Worm (Caenorhabditis elegans) whole organism, early embryonic: ENCODE data around the gene F26F4.6.
A peak's percentile ranks its signal among the peaks of the same experiment; 100 is the strongest.

Experiments
- B0310.2 ChIP-seq: sonication (generic microtip); optimal IDR thresholded peaks from 2 replicates; lab custom pipeline; 2016; ENCODE audit warnings: mild to moderate bottlenecking, missing genetic modification characterization, missing compliant biosample characterization
- F13C5.2 ChIP-seq: sonication (generic microtip); optimal IDR thresholded peaks from 2 replicates; lab custom pipeline; 2017; ENCODE audit warnings: mild to moderate bottlenecking, missing genetic modification characterization, inconsistent platforms, missing compliant biosample characterization
- aly-1 ChIP-seq: sonication (generic microtip); optimal IDR thresholded peaks from 2 replicates; lab custom pipeline; 2016; ENCODE audit warnings: missing genetic modification characterization, missing compliant biosample characterization
- ama-1 ChIP-seq: fragments of 150-350 bp; optimal IDR thresholded peaks from 2 replicates; lab custom pipeline; 2014
- ceh-13 ChIP-seq: fragments of 200-800 bp; sonication (Bioruptor generic); optimal IDR thresholded peaks from 2 replicates; lab custom pipeline; 2018; ENCODE audit warnings: mild to moderate bottlenecking, missing genetic modification characterization, missing compliant biosample characterization
- ceh-36 ChIP-seq: sonication (generic microtip); optimal IDR thresholded peaks from 2 replicates; lab custom pipeline; 2016; ENCODE audit warnings: missing genetic modification characterization, inconsistent platforms, missing compliant biosample characterization
- ets-7 ChIP-seq: sonication (generic microtip); optimal IDR thresholded peaks from 2 replicates; lab custom pipeline; 2016; ENCODE audit warnings: missing genotype, missing genetic modification characterization, missing compliant biosample characterization
- flt-1 ChIP-seq: fragments of 200-800 bp; sonication (Bioruptor generic); IDR thresholded peaks from 2 replicates; pipeline ENCODE4 v1.3.6; 2022; ENCODE audit warnings: missing genetic modification characterization, missing compliant biosample characterization
- hmbx-1 ChIP-seq: sonication (generic microtip); optimal IDR thresholded peaks from 2 replicates; lab custom pipeline; 2016; ENCODE audit warnings: mild to moderate bottlenecking, missing genetic modification characterization, missing compliant biosample characterization
- hmg-4 ChIP-seq: fragments of 200-800 bp; sonication (Bioruptor generic); optimal IDR thresholded peaks from 2 replicates; lab custom pipeline; 2018; ENCODE audit warnings: mild to moderate bottlenecking, missing genetic modification characterization, missing compliant biosample characterization
- hnd-1 ChIP-seq: sonication (generic microtip); optimal IDR thresholded peaks from 2 replicates; lab custom pipeline; 2016; ENCODE audit warnings: missing genetic modification characterization, missing compliant biosample characterization
- pes-1 ChIP-seq: fragments of 200-800 bp; sonication (Bioruptor generic); IDR thresholded peaks from 2 replicates; pipeline ENCODE4 v1.3.6; 2022; ENCODE audit warnings: missing genetic modification reagents, missing genetic modification characterization, missing compliant biosample characterization
- scrt-1 ChIP-seq: fragments of 200-800 bp; sonication (Bioruptor generic); IDR thresholded peaks from 2 replicates; pipeline ENCODE4 v1.3.6; 2022; ENCODE audit warnings: missing genetic modification characterization, missing compliant biosample characterization
- sea-1 ChIP-seq: fragments of 200-800 bp; sonication (Bioruptor generic); conservative IDR thresholded peaks from 2 replicates; pipeline ENCODE4 v1.3.6; 2022; ENCODE audit warnings: missing genetic modification characterization, missing compliant biosample characterization
- tbx-11 ChIP-seq: fragments of 200-800 bp; sonication (Bioruptor generic); IDR thresholded peaks from 2 replicates; pipeline ENCODE4 v1.3.6; 2022; ENCODE audit warnings: missing genetic modification characterization, missing compliant biosample characterization
- tbx-37 ChIP-seq: fragments of 200-800 bp; sonication (Bioruptor generic); conservative IDR thresholded peaks from 2 replicates; pipeline ENCODE4 v1.3.6; 2022; ENCODE audit warnings: missing genetic modification reagents, missing genetic modification characterization, missing compliant biosample characterization
- tra-4 ChIP-seq: sonication (generic microtip); optimal IDR thresholded peaks from 2 replicates; lab custom pipeline; 2017; ENCODE audit warnings: missing genetic modification characterization, missing compliant biosample characterization

F26F4.6 gene

ce11 chrIII:4910956-4911355, 17.5 kb upstream of the F26F4.6 start, which contains the start of gene F26F4.2:
F26F4.2 (plus strand) TSS chrIII:4911256.
- no peak for TF ChIP-seq ama-1 (lab: Kevin White, UChicago)
- no peak for TF ChIP-seq pes-1
- TF ChIP-seq aly-1 = no peak
- TF ChIP-seq tra-4 (tag; lab: Kevin White, UChicago) = no peak
- no peak for TF ChIP-seq scrt-1 (GFP tag; lab: Robert Waterston, UW)
- TF ChIP-seq ceh-13 = no peak
- no peak for TF ChIP-seq ets-7
- no peak for TF ChIP-seq tbx-37 (GFP tag; lab: Robert Waterston, UW)
- TF ChIP-seq hnd-1 (tag; lab: Kevin White, UChicago) = no peak
- no peak for TF ChIP-seq F13C5.2 (tag; lab: Kevin White, UChicago)
- TF ChIP-seq flt-1 (GFP tag; lab: Robert Waterston, UW) = no peak
- TF ChIP-seq ceh-36 (tag; lab: Kevin White, UChicago) = no peak
- TF ChIP-seq sea-1 = no peak
- TF ChIP-seq tbx-11 (GFP tag; lab: Robert Waterston, UW) = no peak
- TF ChIP-seq B0310.2 (tag; lab: Kevin White, UChicago) = no peak
- TF ChIP-seq hmg-4 = no peak
- TF ChIP-seq hmbx-1 = no peak

DNA sequence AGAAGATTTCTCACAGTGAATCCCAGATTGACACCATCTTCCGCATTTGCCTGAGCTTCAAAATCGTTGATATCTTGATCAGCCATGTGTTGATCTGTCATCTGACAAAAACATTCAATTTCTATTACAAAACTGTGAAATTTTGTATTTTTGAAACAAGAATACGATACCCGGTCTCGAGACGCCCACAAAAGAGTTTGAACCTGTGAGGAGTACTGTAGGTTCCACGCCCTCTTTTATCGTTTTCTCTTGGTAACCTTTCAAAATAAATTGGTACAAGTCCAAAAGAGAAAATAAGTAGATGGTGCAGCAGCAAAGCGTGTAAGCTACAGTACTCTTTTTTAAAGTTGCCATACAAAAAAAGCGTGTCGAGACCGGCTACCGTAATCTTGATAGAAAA, 16.5 kb upstream of the F26F4.6 start, which contains the start of gene F26F4.12:
F26F4.12 (minus strand) TSS at position 101 of the 400 bp plus-strand sequence.
- TF ChIP-seq B0310.2 (tag; lab: Kevin White, UChicago) (no peak), pes-1 (no peak)

DNA sequence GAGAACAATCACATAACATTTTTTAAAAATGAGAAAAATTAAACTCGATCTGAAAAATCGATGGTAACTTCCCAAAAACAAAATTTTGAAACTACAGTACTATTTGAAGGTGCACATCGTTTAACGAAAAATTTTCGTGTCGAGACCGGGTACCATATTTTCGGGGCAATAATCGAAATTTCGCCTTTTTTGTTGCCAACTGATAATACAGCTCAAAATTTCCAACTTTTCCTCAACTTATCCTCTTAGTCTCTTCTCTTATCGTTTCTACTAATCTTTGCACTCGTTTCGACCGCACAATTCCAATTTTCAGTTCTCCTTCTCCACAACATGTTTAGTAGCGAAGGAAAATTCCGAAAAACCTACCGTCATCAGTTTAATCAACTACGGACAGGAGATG, 13.5 kb upstream of the F26F4.6 start, which contains the start of gene rom-1:
rom-1 (plus strand) TSS at position 301 of the 400 bp plus-strand sequence.
- TF ChIP-seq B0310.2 (tag; lab: Kevin White, UChicago) = no peak

DNA sequence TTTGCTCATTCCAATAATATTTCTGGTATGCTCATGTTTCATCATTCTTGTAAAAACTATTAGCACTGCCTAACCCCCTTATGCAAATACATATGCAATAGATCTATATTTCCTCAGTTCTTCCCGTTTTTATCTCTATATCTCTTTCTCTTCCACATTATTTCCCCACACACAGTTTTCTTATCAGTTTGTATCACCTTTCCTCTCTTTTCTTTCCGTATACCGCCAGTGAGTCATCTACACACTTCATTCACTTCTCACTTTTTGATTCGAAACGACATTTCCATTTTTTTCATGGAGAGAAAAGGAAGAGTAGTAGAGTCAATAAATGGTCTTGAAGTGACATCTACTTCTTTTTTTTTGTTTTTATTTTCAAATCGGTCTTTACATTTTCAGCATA, 12.9 kb upstream of the F26F4.6 start:
- TF ChIP-seq scrt-1 (GFP tag; lab: Robert Waterston, UW) (no peak), F13C5.2 (tag; lab: Kevin White, UChicago) (no peak), hnd-1 (tag; lab: Kevin White, UChicago) (no peak), tra-4 (tag; lab: Kevin White, UChicago) (no peak), sea-1 (no peak), ceh-13 (no peak)

ce11 chrIII:4905405-4905804, 12.0 kb upstream of the F26F4.6 start, which contains the start of gene F26F4.8:
F26F4.8 (minus strand) TSS chrIII:4905473.
- TF ChIP-seq hmg-4 (peak; percentile 25), scrt-1 (GFP tag; lab: Robert Waterston, UW) (no peak), tbx-11 (GFP tag; lab: Robert Waterston, UW) (no peak), ceh-13 (peak; percentile 18), hmbx-1 (no peak), aly-1 (no peak), ets-7 (peak; percentile 41), sea-1 (no peak), tra-4 (tag; lab: Kevin White, UChicago) (no peak), tbx-37 (GFP tag; lab: Robert Waterston, UW) (0 out of 2 replicates have a peak, but pooled peaks have one; percentile 12), pes-1 (0 out of 2 replicates have a peak, but pooled peaks have one; percentile 40), flt-1 (GFP tag; lab: Robert Waterston, UW) (no peak), hnd-1 (tag; lab: Kevin White, UChicago) (no peak)

DNA sequence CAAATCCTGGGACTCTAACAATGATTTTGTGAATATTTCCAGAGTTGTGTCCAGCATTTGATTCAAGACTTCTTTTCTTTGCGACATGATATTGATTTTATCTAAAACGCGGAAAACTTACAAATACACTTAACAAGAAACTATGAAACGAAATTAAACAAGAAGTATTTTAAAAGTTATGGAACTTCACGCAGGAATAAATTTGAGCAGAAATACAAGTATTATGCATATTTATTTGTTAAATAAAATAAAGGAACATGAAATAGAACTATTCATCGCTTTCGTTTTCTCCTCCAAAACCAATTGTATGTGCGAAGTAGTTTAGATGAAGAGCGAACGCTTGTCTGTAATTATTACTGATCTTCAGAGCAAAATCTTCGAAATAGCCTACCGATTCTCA, 10.3 kb upstream of the F26F4.6 start, which contains the start of gene kbp-2:
kbp-2 (minus strand) TSS at position 101 of the 400 bp plus-strand sequence.
- no peak for TF ChIP-seq hmg-4
- TF ChIP-seq B0310.2 (tag; lab: Kevin White, UChicago) = no peak
- no peak for TF ChIP-seq sea-1
- no peak for TF ChIP-seq ceh-36 (tag; lab: Kevin White, UChicago)
- no peak for TF ChIP-seq ama-1 (lab: Kevin White, UChicago)
- TF ChIP-seq tbx-37 (GFP tag; lab: Robert Waterston, UW) = no peak
- no peak for TF ChIP-seq hnd-1 (tag; lab: Kevin White, UChicago)
- TF ChIP-seq ceh-13 = no peak
- TF ChIP-seq F13C5.2 (tag; lab: Kevin White, UChicago) = no peak
- no peak for TF ChIP-seq scrt-1 (GFP tag; lab: Robert Waterston, UW)

DNA sequence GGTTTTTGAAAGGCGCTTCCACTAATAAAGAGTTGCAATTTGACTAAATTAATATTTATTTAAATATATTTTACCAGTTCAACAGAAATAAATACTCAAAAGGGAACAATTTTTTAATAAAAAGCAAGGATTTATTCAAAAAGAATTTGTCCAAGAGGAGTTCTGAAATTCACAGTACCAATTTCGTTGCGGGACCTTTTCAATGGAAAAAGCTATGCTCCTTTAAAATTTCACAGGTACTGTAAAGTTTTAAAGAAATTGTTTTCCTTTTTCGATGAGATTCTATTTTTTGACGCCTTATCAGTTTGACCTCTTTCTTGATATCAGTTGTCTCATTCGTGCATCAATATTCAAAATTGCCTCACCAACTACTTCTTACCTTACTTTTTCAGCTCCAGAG, 6.8 kb upstream of the F26F4.6 start, which contains the start of gene tag-340:
tag-340 (plus strand) TSS at position 249 of the 400 bp plus-strand sequence.
- no peak for TF ChIP-seq tbx-11 (GFP tag; lab: Robert Waterston, UW)
- no peak for TF ChIP-seq sea-1
- TF ChIP-seq ceh-36 (tag; lab: Kevin White, UChicago) = no peak
- no peak for TF ChIP-seq B0310.2 (tag; lab: Kevin White, UChicago)
- no peak for TF ChIP-seq tbx-37 (GFP tag; lab: Robert Waterston, UW)
- TF ChIP-seq hnd-1 (tag; lab: Kevin White, UChicago) = no peak
- TF ChIP-seq ceh-13 = no peak
- no peak for TF ChIP-seq flt-1 (GFP tag; lab: Robert Waterston, UW)
- no peak for TF ChIP-seq tra-4 (tag; lab: Kevin White, UChicago)
- no peak for TF ChIP-seq aly-1

ce11 chrIII:4899728-4900127, 6.3 kb upstream of the F26F4.6 start:
- no peak for TF ChIP-seq tra-4 (tag; lab: Kevin White, UChicago)
- TF ChIP-seq ceh-36 (tag; lab: Kevin White, UChicago) = no peak
- TF ChIP-seq tbx-11 (GFP tag; lab: Robert Waterston, UW) = no peak
- peak; percentile 5 for TF ChIP-seq ets-7
- peak; percentile 19 for TF ChIP-seq B0310.2 (tag; lab: Kevin White, UChicago)
- TF ChIP-seq scrt-1 (GFP tag; lab: Robert Waterston, UW) = peak; percentile 55; the same call in 1 of the 2 replicates
- TF ChIP-seq F13C5.2 (tag; lab: Kevin White, UChicago) = peak; percentile 87
- peak; percentile 91 for TF ChIP-seq hmg-4
- 0 out of 2 replicates have a peak, but pooled peaks have one; percentile 14 for TF ChIP-seq sea-1
